Worm (Caenorhabditis elegans) whole organism, L3 larva: ENCODE data around the gene srb-3.

Source experiments
- R02D3.7 ChIP-seq: fragments of 150-350 bp; optimal IDR thresholded peaks from 2 replicates; lab custom pipeline; 2014; ENCODE audit warnings: missing biosample characterization, missing genetic modification characterization
- ama-1 ChIP-seq: fragments of 150-350 bp; optimal IDR thresholded peaks from 2 replicates; lab custom pipeline; 2018
- ceh-28 ChIP-seq: fragments of 150-350 bp; optimal IDR thresholded peaks from 2 replicates; lab custom pipeline; 2014; ENCODE audit warnings: missing biosample characterization, missing genetic modification reagents, missing genetic modification characterization
- ceh-9 ChIP-seq: sonication (generic microtip); optimal IDR thresholded peaks from 2 replicates; lab custom pipeline; 2018; ENCODE audit warnings: missing biosample characterization, missing genetic modification characterization
- daf-12 ChIP-seq: fragments of 150-350 bp; optimal IDR thresholded peaks from 2 replicates; lab custom pipeline; 2014; ENCODE audit warnings: missing biosample characterization, missing genetic modification reagents, missing genetic modification characterization
- egl-27 ChIP-seq: sonication (generic microtip); optimal IDR thresholded peaks from 4 replicates; lab custom pipeline; 2017; ENCODE audit warnings: missing biosample characterization, missing genetic modification reagents, missing genetic modification characterization
- egl-5 ChIP-seq: fragments of 150-350 bp; optimal IDR thresholded peaks from 2 replicates; lab custom pipeline; 2017; ENCODE audit warnings: missing biosample characterization, missing genetic modification reagents, missing genetic modification characterization, inconsistent platforms
- elt-1 ChIP-seq: fragments of 150-350 bp; optimal IDR thresholded peaks from 2 replicates; lab custom pipeline; 2014; ENCODE audit warnings: missing biosample characterization, missing genetic modification characterization
- elt-2 ChIP-seq: sonication (generic microtip); optimal IDR thresholded peaks from 2 replicates; lab custom pipeline; 2016; ENCODE audit warnings: missing genetic modification reagents, mild to moderate bottlenecking, missing genetic modification characterization, missing compliant biosample characterization
- fkh-10 ChIP-seq: sonication (generic microtip); optimal IDR thresholded peaks from 2 replicates; lab custom pipeline; 2017; ENCODE audit warnings: missing biosample characterization, missing genetic modification reagents, missing genetic modification characterization
- fkh-2 ChIP-seq: fragments of 150-350 bp; optimal IDR thresholded peaks from 2 replicates; lab custom pipeline; 2014; ENCODE audit warnings: missing biosample characterization, missing genetic modification reagents, missing genetic modification characterization
- fos-1 ChIP-seq: fragments of 150-350 bp; optimal IDR thresholded peaks from 2 replicates; lab custom pipeline; 2014; ENCODE audit warnings: missing biosample characterization, missing genetic modification characterization
- hmg-11 ChIP-seq: sonication (generic microtip); optimal IDR thresholded peaks from 2 replicates; lab custom pipeline; 2016; ENCODE audit warnings: missing genetic modification characterization, missing compliant biosample characterization
- lin-15B ChIP-seq: fragments of 150-350 bp; optimal IDR thresholded peaks from 2 replicates; lab custom pipeline; 2014; ENCODE audit warnings: missing biosample characterization, missing genetic modification characterization
- lsy-12 ChIP-seq: sonication (generic microtip); optimal IDR thresholded peaks from 2 replicates; lab custom pipeline; 2016; ENCODE audit warnings: mild to moderate bottlenecking, missing genetic modification characterization, missing compliant biosample characterization
- mdl-1 ChIP-seq: fragments of 150-350 bp; optimal IDR thresholded peaks from 2 replicates; lab custom pipeline; 2014; ENCODE audit warnings: missing biosample characterization, missing genetic modification characterization
- nfya-1 ChIP-seq: sonication (generic microtip); optimal IDR thresholded peaks from 2 replicates; lab custom pipeline; 2017; ENCODE audit warnings: missing genetic modification characterization, mild to moderate bottlenecking, missing compliant biosample characterization, antibody characterized with exemption, moderate library complexity; ENCODE audit not compliant: insufficient read depth
- nhr-11 ChIP-seq: fragments of 150-350 bp; optimal IDR thresholded peaks from 2 replicates; lab custom pipeline; 2014; ENCODE audit warnings: missing biosample characterization, missing genetic modification characterization
- nhr-12 ChIP-seq: fragments of 150-350 bp; optimal IDR thresholded peaks from 2 replicates; lab custom pipeline; 2014; ENCODE audit warnings: missing biosample characterization, missing genetic modification characterization
- nhr-23 ChIP-seq: fragments of 150-350 bp; optimal IDR thresholded peaks from 2 replicates; lab custom pipeline; 2014; ENCODE audit warnings: missing biosample characterization, missing genetic modification reagents, missing genetic modification characterization
- nhr-237 ChIP-seq: fragments of 150-350 bp; optimal IDR thresholded peaks from 2 replicates; lab custom pipeline; 2014; ENCODE audit warnings: missing biosample characterization, missing genetic modification characterization
- nhr-25 ChIP-seq: sonication (generic microtip); optimal IDR thresholded peaks from 2 replicates; lab custom pipeline; 2017; ENCODE audit warnings: missing biosample characterization, missing genetic modification characterization
- nhr-43 ChIP-seq: sonication (generic microtip); optimal IDR thresholded peaks from 2 replicates; lab custom pipeline; 2016; ENCODE audit warnings: mild to moderate bottlenecking, missing genetic modification characterization, missing compliant biosample characterization; ENCODE audit not compliant: poor library complexity, severe bottlenecking
- nhr-67 ChIP-seq: fragments of 150-350 bp; optimal IDR thresholded peaks from 2 replicates; lab custom pipeline; 2014; ENCODE audit warnings: missing biosample characterization, missing genetic modification characterization
- nhr-76 ChIP-seq: fragments of 150-350 bp; sonication (generic microtip); optimal IDR thresholded peaks from 5 replicates; lab custom pipeline; 2014; ENCODE audit warnings: missing biosample characterization, missing genetic modification characterization
- nhr-77 ChIP-seq: fragments of 150-350 bp; optimal IDR thresholded peaks from 2 replicates; lab custom pipeline; 2014; ENCODE audit warnings: missing biosample characterization, missing genetic modification characterization
- pha-4 ChIP-seq: fragments of 150-350 bp; optimal IDR thresholded peaks from 2 replicates; lab custom pipeline; 2014; ENCODE audit warnings: missing biosample characterization, missing genetic modification reagents, missing genetic modification characterization
- pqm-1 ChIP-seq: fragments of 150-350 bp; optimal IDR thresholded peaks from 2 replicates; lab custom pipeline; 2017; ENCODE audit warnings: missing biosample characterization, missing genetic modification characterization, inconsistent platforms
- sea-2 ChIP-seq: fragments of 150-350 bp; sonication (generic microtip); optimal IDR thresholded peaks from 4 replicates; lab custom pipeline; 2014; ENCODE audit warnings: missing biosample characterization, missing genetic modification reagents, missing genetic modification characterization
- snpc-4 ChIP-seq: fragments of 150-350 bp; optimal IDR thresholded peaks from 2 replicates; lab custom pipeline; 2014; ENCODE audit warnings: missing biosample characterization, missing genetic modification characterization
- tbx-2 ChIP-seq: sonication (generic microtip); optimal IDR thresholded peaks from 2 replicates; lab custom pipeline; 2016; ENCODE audit warnings: mild to moderate bottlenecking, missing genetic modification characterization, missing compliant biosample characterization
- unc-39 ChIP-seq: sonication (generic microtip); optimal IDR thresholded peaks from 4 replicates; lab custom pipeline; 2017; ENCODE audit warnings: missing biosample characterization, missing genetic modification characterization
- unc-62 ChIP-seq: fragments of 150-350 bp; sonication (generic microtip); optimal IDR thresholded peaks from 4 replicates; lab custom pipeline; 2014; ENCODE audit warnings: missing biosample characterization, missing genetic modification reagents, missing genetic modification characterization
- zag-1 ChIP-seq: fragments of 150-350 bp; optimal IDR thresholded peaks from 2 replicates; lab custom pipeline; 2014; ENCODE audit warnings: missing biosample characterization, missing genetic modification characterization
- ztf-11 ChIP-seq: fragments of 150-350 bp; optimal IDR thresholded peaks from 2 replicates; lab custom pipeline; 2014; ENCODE audit warnings: missing biosample characterization, missing genetic modification characterization
- ztf-4 ChIP-seq: fragments of 150-350 bp; optimal IDR thresholded peaks from 2 replicates; lab custom pipeline; 2014; ENCODE audit warnings: missing biosample characterization, missing genetic modification characterization

Gene srb-3

DNA sequence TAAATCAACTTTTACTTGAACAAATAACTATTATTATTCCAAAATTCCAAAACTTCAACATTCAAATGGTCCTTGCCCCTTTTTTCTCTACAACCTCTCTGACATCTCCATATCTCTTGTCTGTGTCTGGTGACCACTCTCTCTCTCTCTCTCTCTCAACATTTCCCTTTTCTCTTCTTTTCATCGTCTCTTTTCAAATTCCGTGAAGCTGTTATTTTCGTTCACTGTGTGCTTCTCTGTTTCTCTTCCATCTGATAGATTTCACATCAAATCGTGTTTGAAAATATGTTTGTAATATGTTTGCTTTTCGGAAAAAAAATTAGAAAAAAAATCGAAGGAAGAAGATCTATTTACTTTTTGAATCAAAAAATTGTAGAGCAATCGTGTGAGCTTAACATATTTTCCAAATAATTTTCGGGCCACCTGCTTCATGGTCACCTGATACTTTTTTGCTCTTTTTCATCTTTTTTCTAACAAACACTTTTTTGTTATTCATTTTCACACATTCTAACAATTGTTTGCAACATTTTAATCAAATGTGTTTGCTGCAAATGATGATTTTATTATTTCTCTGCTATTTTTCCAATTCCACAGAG, 34.4 kb upstream of the srb-3 start:
- TF ChIP-seq egl-27 (no peak), unc-39 (tag; lab: Kevin White, UChicago) (no peak), daf-12 (tag; lab: Kevin White, UChicago) (no peak), pqm-1 (tag; lab: Kevin White, UChicago) (no peak), ztf-11 (tag; lab: Kevin White, UChicago) (no peak), tbx-2 (tag; lab: Kevin White, UChicago) (no peak), nfya-1 (tag; lab: Kevin White, UChicago) (peak; percentile 59), snpc-4 (tag; lab: Kevin White, UChicago) (peak; percentile 63), ceh-28 (tag; lab: Kevin White, UChicago) (no peak), nhr-77 (no peak), ceh-9 (tag; lab: Kevin White, UChicago) (no peak), fos-1 (no peak), nhr-25 (tag; lab: Kevin White, UChicago) (no peak), unc-62 (GFP tag; lab: Kevin White, UChicago) (no peak), R02D3.7 (tag; lab: Kevin White, UChicago) (no peak), elt-1 (tag; lab: Kevin White, UChicago) (peak; percentile 9), ztf-4 (no peak), nhr-12 (tag; lab: Kevin White, UChicago) (no peak), elt-2 (tag; lab: Kevin White, UChicago) (no peak), nhr-23 (tag; lab: Kevin White, UChicago) (peak; percentile 0), pha-4 (tag; lab: Kevin White, UChicago) (peak; percentile 56), ama-1 (peak; percentile 30), hmg-11 (tag; lab: Kevin White, UChicago) (peak; percentile 3), nhr-67 (no peak), fkh-2 (tag; lab: Kevin White, UChicago) (no peak), zag-1 (tag; lab: Kevin White, UChicago) (no peak), mdl-1 (no peak), lin-15B (tag; lab: Kevin White, UChicago) (no peak), egl-5 (tag; lab: Kevin White, UChicago) (peak; percentile 37), nhr-43 (tag; lab: Kevin White, UChicago) (no peak)

DNA sequence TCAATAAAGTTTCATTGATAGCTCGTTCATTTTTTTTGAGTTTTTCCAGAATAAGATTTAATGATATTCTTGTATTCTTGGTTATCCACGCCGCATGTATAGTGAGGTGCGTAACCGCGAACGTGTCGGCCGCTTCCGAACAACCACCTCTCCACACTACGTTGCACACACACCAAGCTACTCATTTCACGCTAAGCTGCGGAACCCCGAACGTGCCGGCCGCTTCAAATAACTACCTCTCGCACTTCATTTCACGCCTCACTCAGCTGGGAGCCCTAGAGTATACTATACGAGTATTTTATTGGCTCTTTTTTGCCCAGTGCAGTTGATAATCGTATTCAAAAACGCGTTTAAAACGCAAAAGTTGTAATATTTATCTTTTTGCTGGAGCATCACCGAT, 33.6 kb upstream of the srb-3 start:
- TF ChIP-seq nfya-1 (tag; lab: Kevin White, UChicago) = peak; percentile 6
- peak; percentile 78 for TF ChIP-seq snpc-4 (tag; lab: Kevin White, UChicago)
- peak; percentile 40 for TF ChIP-seq elt-2 (tag; lab: Kevin White, UChicago)

- TF ChIP-seq nhr-11 (tag; lab: Kevin White, UChicago) (no peak), nhr-67 (no peak), hmg-11 (tag; lab: Kevin White, UChicago) (no peak), ztf-11 (tag; lab: Kevin White, UChicago) (no peak), pqm-1 (tag; lab: Kevin White, UChicago) (no peak), nhr-43 (tag; lab: Kevin White, UChicago) (no peak)
These were observed 32.9 kb upstream of the srb-3 start, which contains the start of gene msp-50 for ce11 chrII:5199497-5199896. Gene msp-50, plus strand, starts transcription at chrII:5199797.

ce11 chrII:5195504-5195903, 28.9 kb upstream of the srb-3 start, which contains the start of gene C34F11.5:
Gene C34F11.5, plus strand, starts transcription at chrII:5195804.
- TF ChIP-seq nhr-76 (tag; lab: Kevin White, UChicago) = no peak
- TF ChIP-seq nhr-237 = no peak
- no peak for TF ChIP-seq sea-2 (GFP tag; lab: Kevin White, UChicago)
- TF ChIP-seq lsy-12 (tag; lab: Kevin White, UChicago) = no peak
- no peak for TF ChIP-seq fkh-10
- TF ChIP-seq, all 47 proteins: peak for 0
